Worm (Caenorhabditis elegans): Measurements from ENCODE around the gene lmbr-1.
A peak's percentile ranks its signal among the peaks of the same experiment; 100 is the strongest.
"Not testable (repeated sequence)": the region's sequence is repeated elsewhere in the genome, so short reads cannot be mapped to it uniquely, and the experiment has no call there.

The lmbr-1 gene

DNA sequence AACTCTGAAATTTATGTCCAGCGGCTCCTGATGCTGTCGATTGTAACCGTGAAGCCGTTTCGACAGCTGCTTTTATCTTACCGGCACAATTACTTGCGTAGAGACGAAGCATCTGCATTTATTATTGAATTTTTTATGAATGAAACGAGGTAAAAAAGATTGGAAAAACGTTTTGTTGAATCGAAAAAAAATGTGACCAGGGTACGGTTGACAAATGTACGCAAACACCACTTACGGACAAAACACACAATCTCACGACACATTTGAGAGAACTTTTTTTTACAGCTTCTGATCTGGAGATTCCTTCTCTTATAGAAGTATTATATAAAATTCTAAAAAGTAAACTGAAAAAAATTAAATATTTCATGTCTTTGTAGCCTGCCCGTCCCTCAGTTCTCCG is 40.3 kb upstream of the lmbr-1 start, which contains the start of the genes mrps-18A and ZC262.2:
Gene mrps-18A, minus strand, starts transcription at position 141 of the 400 bp plus-strand sequence.
Gene ZC262.2, plus strand, starts transcription at position 284 of the 400 bp plus-strand sequence.
- TF ChIP-seq lin-39 (tag; optimal IDR thresholded peaks at IDR 0.05) (no peak), C34F6.9 (tag; optimal IDR thresholded peaks at IDR 0.05) (peak; percentile 31), ztf-1 (GFP tag; conservative IDR thresholded peaks at IDR 0.05) (no peak), lin-11 (tag; optimal IDR thresholded peaks at IDR 0.05) (no peak), nhr-11 (tag; optimal IDR thresholded peaks at IDR 0.05) (no peak), aly-2 (tag; optimal IDR thresholded peaks at IDR 0.05) (no peak), unc-55 (GFP tag; optimal IDR thresholded peaks at IDR 0.05) (no peak), crh-2 (tag; optimal IDR thresholded peaks at IDR 0.05) (no peak), mbf-1 (tag; optimal IDR thresholded peaks at IDR 0.05) (no peak), gmeb-1 (tag; optimal IDR thresholded peaks at IDR 0.05) (no peak), sma-3 (GFP tag; optimal IDR thresholded peaks at IDR 0.05) (no peak), ZK546.5 (tag; optimal IDR thresholded peaks at IDR 0.05) (no peak), nhr-129 (tag; optimal IDR thresholded peaks at IDR 0.05) (peak; percentile 21), elt-3 (tag; optimal IDR thresholded peaks at IDR 0.05) (no peak), unc-62 (GFP tag; optimal IDR thresholded peaks at IDR 0.05) (no peak), dmd-4 (tag; optimal IDR thresholded peaks at IDR 0.05) (no peak), F13H6.1 (tag; optimal IDR thresholded peaks at IDR 0.05) (no peak), lsy-2 (tag; optimal IDR thresholded peaks at IDR 0.05) (peak; percentile 73 to 97), ceh-82 (tag; optimal IDR thresholded peaks at IDR 0.05) (no peak), ama-1 (optimal IDR thresholded peaks at IDR 0.05) (no peak), sem-4 (tag; optimal IDR thresholded peaks at IDR 0.05) (no peak), mdl-1 (tag; optimal IDR thresholded peaks at IDR 0.05) (no peak)

ce11 chrIII:8334432-8334831 is 37.6 kb upstream of the lmbr-1 start, which contains the start of gene ZC262.4:
TSS of gene ZC262.4 (minus strand) at chrIII:8334532.
- no peak for TF ChIP-seq lin-13 (GFP tag; optimal IDR thresholded peaks at IDR 0.05)
- TF ChIP-seq ceh-16 (tag; optimal IDR thresholded peaks at IDR 0.05): no peak
- TF ChIP-seq ama-1 (optimal IDR thresholded peaks at IDR 0.05): no peak
- no peak for TF ChIP-seq peb-1 (tag; optimal IDR thresholded peaks at IDR 0.05)
- no peak for TF ChIP-seq nhr-12 (tag; optimal IDR thresholded peaks at IDR 0.05)
- no peak for TF ChIP-seq dmd-4 (tag; optimal IDR thresholded peaks at IDR 0.05)
- TF ChIP-seq mdl-1 (tag; optimal IDR thresholded peaks at IDR 0.05): no peak
- TF ChIP-seq unc-55 (GFP tag; optimal IDR thresholded peaks at IDR 0.05): no peak
- TF ChIP-seq Y55F3AM.14 (GFP tag; optimal IDR thresholded peaks at IDR 0.05): no peak
- no peak for TF ChIP-seq ztf-11 (tag; optimal IDR thresholded peaks at IDR 0.05)
- TF ChIP-seq nhr-23 (tag; optimal IDR thresholded peaks at IDR 0.05): no peak
- no peak for TF ChIP-seq unc-62 (GFP tag; optimal IDR thresholded peaks at IDR 0.05)
- TF ChIP-seq egl-27 (tag; optimal IDR thresholded peaks at IDR 0.05): no peak
- TF ChIP-seq crh-2 (tag; optimal IDR thresholded peaks at IDR 0.05): no peak
- TF ChIP-seq zag-1 (tag; optimal IDR thresholded peaks at IDR 0.05): no peak
- no peak for TF ChIP-seq nhr-237 (tag; optimal IDR thresholded peaks at IDR 0.05)
- TF ChIP-seq lsy-2 (tag; optimal IDR thresholded peaks at IDR 0.05): no peak
- no peak for TF ChIP-seq gmeb-1 (tag; optimal IDR thresholded peaks at IDR 0.05)

ce11 chrIII:8339372-8339771 is 32.7 kb upstream of the lmbr-1 start, which contains the start of gene clc-28:
TSS of gene clc-28 (minus strand) at chrIII:8339472.
- not testable (repeated sequence) for TF ChIP-seq nhr-12 (tag; optimal IDR thresholded peaks at IDR 0.05); ama-1 (optimal IDR thresholded peaks at IDR 0.05); lin-39 (tag; optimal IDR thresholded peaks at IDR 0.05)

ce11 chrIII:8344283-8344682 is 27.8 kb upstream of the lmbr-1 start, which contains the start of gene ZC262.7:
TSS of gene ZC262.7 (minus strand) at chrIII:8344336.
- not testable (repeated sequence) for TF ChIP-seq sem-4, crh-2, mab-5 (tag; optimal IDR thresholded peaks at IDR 0.05)

DNA sequence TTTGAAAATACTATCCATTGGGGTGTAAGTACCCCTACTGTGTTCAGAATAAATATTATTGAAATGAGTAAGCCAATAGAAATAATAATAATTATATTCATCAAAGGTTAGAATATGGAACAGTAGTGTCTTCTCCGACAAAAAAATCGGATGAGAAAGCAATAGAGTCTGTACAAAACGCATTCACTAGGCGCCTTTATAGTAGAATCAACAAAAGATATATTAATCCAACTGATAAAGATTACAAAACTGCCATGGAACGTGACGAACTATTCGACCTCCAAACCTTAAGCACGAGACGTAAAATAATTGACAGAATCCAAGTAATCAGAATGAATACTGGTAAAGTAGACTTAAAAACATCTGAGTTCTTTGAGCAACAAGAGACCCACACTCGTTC is 24.2 kb upstream of the lmbr-1 start, which contains the start of gene clc-29:
Gene clc-29, minus strand, starts transcription at position 101 of the 400 bp plus-strand sequence.
- not testable (repeated sequence) for TF ChIP-seq C34F6.9 (tag; optimal IDR thresholded peaks at IDR 0.05); blmp-1 (tag; optimal IDR thresholded peaks at IDR 0.05; ENCODE audit: insufficient read depth); nhr-129 (tag; optimal IDR thresholded peaks at IDR 0.05)
